Fruit fly (Drosophila melanogaster) whole organism, pupa: ENCODE data around the gene Alg2.

ENCODE experiments used
- CG10348 ChIP-seq: fragments of 200-800 bp; sonication (Bioruptor generic); IDR thresholded peaks from 2 replicates; pipeline ENCODE4 v1.3.6; 2022; ENCODE audit warnings: missing biosample characterization, missing genetic modification characterization
- CG13204 ChIP-seq: fragments of 200-800 bp; sonication (Bioruptor generic); optimal IDR thresholded peaks from 2 replicates; lab custom pipeline; 2018; ENCODE audit warnings: missing biosample characterization, mild to moderate bottlenecking, missing genetic modification characterization, moderate library complexity
- CG14655 ChIP-seq: fragments of 200-800 bp; sonication (Bioruptor generic); optimal IDR thresholded peaks from 3 replicates; lab custom pipeline; 2017; ENCODE audit warnings: mild to moderate bottlenecking, missing biosample characterization, missing genetic modification reagents, missing genetic modification characterization
- CG17806 ChIP-seq: fragments of 200-800 bp; sonication (Bioruptor generic); optimal IDR thresholded peaks from 2 replicates; lab custom pipeline; 2018; ENCODE audit warnings: missing biosample characterization, mild to moderate bottlenecking, missing genetic modification characterization, moderate library complexity
- CG32121 ChIP-seq: fragments of 200-800 bp; sonication (Bioruptor generic); IDR thresholded peaks from 2 replicates; pipeline ENCODE4 v1.3.6; 2022; ENCODE audit warnings: missing biosample characterization, missing genetic modification characterization
- CG8159 ChIP-seq: fragments of 200-800 bp; sonication (Bioruptor generic); optimal IDR thresholded peaks from 3 replicates; lab custom pipeline; 2018; ENCODE audit warnings: missing biosample characterization, mild to moderate bottlenecking, missing genetic modification characterization, moderate library complexity
- CG8301 ChIP-seq: fragments of 200-800 bp; sonication (Bioruptor generic); optimal IDR thresholded peaks from 2 replicates; lab custom pipeline; 2018; ENCODE audit warnings: missing biosample characterization, mild to moderate bottlenecking, missing genetic modification characterization
- D1 ChIP-seq: fragments of 200-800 bp; sonication (Bioruptor generic); optimal IDR thresholded peaks from 2 replicates; lab custom pipeline; 2018; ENCODE audit warnings: missing biosample characterization, mild to moderate bottlenecking, missing genetic modification characterization, moderate library complexity
- EcR ChIP-seq: fragments of 200-800 bp; sonication (Bioruptor generic); optimal IDR thresholded peaks from 3 replicates; lab custom pipeline; 2019; ENCODE audit warnings: missing biosample characterization, missing genetic modification characterization, mild to moderate bottlenecking, moderate library complexity, missing genetic modification reagents
- Pif1B ChIP-seq: fragments of 200-800 bp; sonication (Bioruptor generic); optimal IDR thresholded peaks from 3 replicates; lab custom pipeline; 2016; ENCODE audit warnings: missing biosample characterization, missing genetic modification characterization
- Snoo ChIP-seq: fragments of 200-800 bp; sonication (Bioruptor generic); optimal IDR thresholded peaks from 3 replicates; lab custom pipeline; 2017; ENCODE audit warnings: missing biosample characterization, mild to moderate bottlenecking, missing genetic modification characterization, inconsistent platforms
- fd96Ca ChIP-seq: fragments of 200-800 bp; sonication (Bioruptor generic); IDR thresholded peaks from 3 replicates; pipeline ENCODE4 v1.3.6; 2022; ENCODE audit warnings: missing biosample characterization, missing genetic modification characterization

DNA sequence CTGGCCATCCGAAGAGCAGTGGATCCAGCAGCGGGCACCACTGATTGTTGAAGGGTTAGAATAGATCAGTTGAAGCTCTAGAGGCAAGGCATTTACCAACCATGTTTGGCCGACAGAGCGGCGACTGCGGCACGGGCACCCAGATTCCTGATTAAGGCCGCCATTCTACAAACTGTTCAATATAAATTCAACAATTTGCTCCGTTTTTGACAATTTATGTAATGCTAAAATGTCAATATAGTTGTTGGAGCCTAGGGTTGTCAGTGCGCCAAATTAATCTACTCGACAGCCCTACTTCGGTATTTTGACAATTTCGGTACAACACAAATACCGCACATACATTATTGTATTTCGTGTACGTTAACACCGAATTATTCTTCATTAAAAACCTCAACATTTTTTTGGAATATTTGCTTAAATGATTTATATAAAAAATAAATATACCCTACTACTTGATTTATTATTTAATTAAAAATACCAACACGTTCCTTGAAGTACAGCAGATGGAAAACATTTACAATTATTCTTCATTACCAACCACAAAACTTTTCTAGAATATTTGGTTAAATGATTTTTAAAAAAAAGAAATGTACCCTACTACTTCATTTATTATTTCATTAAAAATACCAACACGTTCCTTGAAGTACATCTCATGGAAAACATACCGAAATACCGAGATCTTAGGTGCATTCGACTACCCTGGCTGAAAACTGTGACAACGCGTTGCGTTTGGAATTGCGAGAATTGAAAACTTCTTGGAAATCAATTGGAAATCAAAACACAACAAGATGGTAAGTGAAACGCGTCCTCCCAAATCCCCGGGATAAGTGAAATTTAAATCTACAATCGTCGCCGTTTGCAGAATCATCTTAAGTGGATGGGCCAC lies 15.9 kb downstream of the Alg2 start, which contains the start of the genes ND-30 and CG15812:
- TF ChIP-seq Pif1B (GFP tag; lab: Kevin White, UChicago) (no peak), CG32121 (GFP tag; lab: Robert Waterston, UW) (no peak), CG13204 (GFP tag; lab: Kevin White, UChicago) (no peak), CG8159 (no peak), fd96Ca (GFP tag; lab: Robert Waterston, UW) (no peak), EcR (GFP tag; lab: Kevin White, UChicago) (no peak), CG14655 (GFP tag; lab: Kevin White, UChicago) (no peak), CG17806 (tag; lab: Kevin White, UChicago) (no peak), CG10348 (no peak), CG8301 (tag; lab: Kevin White, UChicago) (no peak), Snoo (tag; lab: Kevin White, UChicago) (no peak), D1 (tag; lab: Kevin White, UChicago) (no peak)
